Worm (Caenorhabditis elegans) whole organism, late embryonic: ENCODE data around the gene grl-5.

Experiments used
- F13H6.1 ChIP-seq: sonication (generic microtip); optimal IDR thresholded peaks from 2 replicates; lab custom pipeline; 2016; ENCODE audit warnings: missing genetic modification characterization, missing compliant biosample characterization
- ama-1 ChIP-seq: fragments of 150-350 bp; optimal IDR thresholded peaks from 2 replicates; lab custom pipeline; 2014
- ceh-48 ChIP-seq: sonication (generic microtip); optimal IDR thresholded peaks from 2 replicates; lab custom pipeline; 2016; ENCODE audit warnings: missing genetic modification characterization, inconsistent platforms, missing compliant biosample characterization
- nfya-1 ChIP-seq: sonication (generic microtip); optimal IDR thresholded peaks from 2 replicates; lab custom pipeline; 2017; ENCODE audit warnings: missing genetic modification characterization, mild to moderate bottlenecking, missing compliant biosample characterization, antibody characterized with exemption, moderate library complexity
- tbx-2 ChIP-seq: sonication (generic microtip); optimal IDR thresholded peaks from 2 replicates; lab custom pipeline; 2016; ENCODE audit warnings: missing genetic modification characterization, missing compliant biosample characterization
- unc-55 ChIP-seq: sonication (generic microtip); optimal IDR thresholded peaks from 2 replicates; lab custom pipeline; 2017; ENCODE audit warnings: missing biosample characterization, missing genetic modification reagents, missing genetic modification characterization
- zip-5 ChIP-seq: sonication (generic microtip); optimal IDR thresholded peaks from 2 replicates; lab custom pipeline; 2016; ENCODE audit warnings: missing genetic modification characterization, missing compliant biosample characterization

DNA sequence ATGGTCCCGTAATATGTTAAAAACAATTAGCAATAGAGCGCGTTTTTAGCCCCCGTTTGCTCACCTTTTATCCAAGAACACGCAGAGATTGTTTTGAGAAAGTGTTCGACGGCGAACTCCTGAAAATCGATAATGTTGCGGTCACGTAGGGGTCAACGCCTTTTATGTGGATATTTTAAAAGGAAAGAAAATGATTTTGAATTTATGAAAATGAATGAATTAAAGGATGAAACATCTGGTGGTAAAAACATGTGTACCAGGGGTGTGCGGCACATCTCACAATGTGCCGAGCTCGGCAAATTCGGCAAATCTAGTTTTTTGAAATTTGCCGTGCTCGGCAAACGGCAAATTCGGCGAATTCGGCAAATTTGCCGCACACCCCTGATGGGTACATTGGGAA, 14.3 kb downstream of the grl-5 start, which contains the start of gene F13A2.4:
- TF ChIP-seq unc-55 (no peak), ama-1 (no peak), zip-5 (tag; lab: Kevin White, UChicago) (no peak), ceh-48 (no peak), nfya-1 (tag; lab: Kevin White, UChicago) (no peak), tbx-2 (no peak), F13H6.1 (tag; lab: Kevin White, UChicago) (no peak)
